Worm (Caenorhabditis elegans) whole organism, L3 larva: ENCODE data around the gene F20D6.1.

Experiments
- R02D3.7 ChIP-seq: fragments of 150-350 bp; optimal IDR thresholded peaks from 2 replicates; lab custom pipeline; 2014; ENCODE audit warnings: missing biosample characterization, missing genetic modification characterization
- ama-1 ChIP-seq: fragments of 150-350 bp; optimal IDR thresholded peaks from 2 replicates; lab custom pipeline; 2018
- ztf-11 ChIP-seq: fragments of 150-350 bp; optimal IDR thresholded peaks from 2 replicates; lab custom pipeline; 2014; ENCODE audit warnings: missing biosample characterization, missing genetic modification characterization

DNA sequence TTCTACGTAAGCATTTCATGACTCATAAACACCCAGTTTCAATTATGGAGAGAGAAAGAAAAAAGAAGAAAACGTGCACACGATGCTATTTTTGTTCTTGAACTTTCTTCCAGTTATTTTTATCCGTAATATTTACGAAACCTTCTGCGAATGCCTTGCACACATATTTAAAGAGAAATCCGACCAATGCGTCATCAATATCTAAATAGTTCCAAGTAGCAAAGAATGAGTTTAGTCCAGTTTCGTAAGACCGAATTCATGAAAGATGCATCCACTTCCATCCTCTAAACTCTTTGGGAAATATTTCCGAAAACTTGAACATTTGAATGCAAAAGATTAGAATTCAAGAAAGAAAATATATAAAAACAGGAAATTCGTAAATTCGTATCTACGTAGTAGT is 21.4 kb upstream of the F20D6.1 start:
- no peak for TF ChIP-seq R02D3.7 (tag; lab: Kevin White, UChicago)
- TF ChIP-seq ama-1 (lab: Kevin White, UChicago) = no peak
- TF ChIP-seq ztf-11 (tag; lab: Kevin White, UChicago) = no peak
